Worm (Caenorhabditis elegans): ENCODE data around the gene T24C2.3.
A peak's percentile ranks its signal among the peaks of the same experiment; 100 is the strongest.

T24C2.3 gene

ce11 chrX:14557352-14557935, 14.1 kb downstream of the T24C2.3 start (continued):
- peak; percentile 39 for TF ChIP-seq dmd-6 (GFP tag; IDR thresholded peaks at IDR 0.05)
- no peak for TF ChIP-seq lir-3 (tag; optimal IDR thresholded peaks at IDR 0.05)
- no peak for TF ChIP-seq pha-4 (GFP tag; IDR thresholded peaks at IDR 0.05)
- TF ChIP-seq pha-4 (tag; optimal IDR thresholded peaks at IDR 0.05), result peak; percentile 48
- peak; percentile 76 for TF ChIP-seq hlh-11 (tag; optimal IDR thresholded peaks at IDR 0.05)
- peak in 1 of 2 experiments; percentile 18 for TF ChIP-seq lsy-2 (tag; optimal IDR thresholded peaks at IDR 0.05)
- TF ChIP-seq ceh-82 (tag; optimal IDR thresholded peaks at IDR 0.05), result no peak
- TF ChIP-seq unc-62 (GFP tag; optimal IDR thresholded peaks at IDR 0.05 in 1 of 2), result peak in 1 of 2 experiments; percentile 98
- TF ChIP-seq unc-62 (tag; optimal IDR thresholded peaks at IDR 0.05), result peak; percentile 16

ce11 chrX:14557936-14558554, 14.7 kb downstream of the T24C2.3 start, which contains the start of gene nhr-3:
nhr-3 (plus strand) TSS chrX:14558504.
- TF ChIP-seq nhr-237 (tag; optimal IDR thresholded peaks at IDR 0.05) (no peak), daf-12 (tag; optimal IDR thresholded peaks at IDR 0.05) (no peak), F44E2.7 (GFP tag; IDR thresholded peaks at IDR 0.05) (no peak), mdt-29 (GFP tag; IDR thresholded peaks at IDR 0.05) (no peak), zip-2 (tag; optimal IDR thresholded peaks at IDR 0.05) (no peak), lir-3 (tag; optimal IDR thresholded peaks at IDR 0.05) (no peak), mxl-3 (GFP tag; optimal IDR thresholded peaks at IDR 0.05) (no peak), hmg-1.1 (GFP tag; IDR thresholded peaks at IDR 0.05) (no peak), duxl-1 (tag; optimal IDR thresholded peaks at IDR 0.05; ENCODE audit: poor library complexity) (no peak), nhr-76 (tag; optimal IDR thresholded peaks at IDR 0.05) (no peak), D1046.2 (GFP tag; IDR thresholded peaks at IDR 0.05) (no peak), aha-1 (tag) (peak; percentile 58), tra-1 (GFP tag; IDR thresholded peaks at IDR 0.05) (no peak), dve-1 (tag; optimal IDR thresholded peaks at IDR 0.05; ENCODE audit: insufficient read depth) (peak; percentile 51), F26F4.8 (GFP tag; conservative IDR thresholded peaks at IDR 0.05) (no peak), F10B5.3 (tag; optimal IDR thresholded peaks at IDR 0.05) (no peak), nhr-102 (tag; optimal IDR thresholded peaks at IDR 0.05) (no peak), snpc-4 (tag; optimal IDR thresholded peaks at IDR 0.05) (no peak), nhr-11 (tag; optimal IDR thresholded peaks at IDR 0.05) (no peak), nhr-77 (tag; optimal IDR thresholded peaks at IDR 0.05) (peak; percentile 38), egl-27 (tag; optimal IDR thresholded peaks at IDR 0.05) (no peak), ZK546.5 (tag; optimal IDR thresholded peaks at IDR 0.05) (no peak), lim-7 (GFP tag; IDR thresholded peaks at IDR 0.05) (no peak), lin-39 (tag; optimal IDR thresholded peaks at IDR 0.05) (no peak), nhr-25 (tag; optimal IDR thresholded peaks at IDR 0.05; ENCODE audit: borderline replicate concordance, insufficient read depth) (no peak), saeg-2 (GFP tag; IDR thresholded peaks at IDR 0.05) (no peak), skn-1 (tag; optimal IDR thresholded peaks at IDR 0.05) (no peak), Y75B8A.6 (GFP tag; IDR thresholded peaks at IDR 0.05) (no peak), T26A8.4 (GFP tag; IDR thresholded peaks at IDR 0.05) (no peak), zip-11 (GFP tag; IDR thresholded peaks at IDR 0.05) (no peak), mes-2 (tag; optimal IDR thresholded peaks at IDR 0.05; ENCODE audit: poor library complexity, severe bottlenecking) (peak; percentile 26), dmd-6 (GFP tag; IDR thresholded peaks at IDR 0.05) (peak; percentile 75), pqm-1 (tag; optimal IDR thresholded peaks at IDR 0.05) (peak; percentile 65), lsy-2 (tag; optimal IDR thresholded peaks at IDR 0.05) (no peak), mep-1 (tag; optimal IDR thresholded peaks at IDR 0.05) (no peak), arid-1 (GFP tag; conservative IDR thresholded peaks at IDR 0.05) (no peak), vab-7 (GFP tag; IDR thresholded peaks at IDR 0.05) (no peak), T20F7.1 (GFP tag; optimal IDR thresholded peaks at IDR 0.05) (no peak), madf-9 (GFP tag; conservative IDR thresholded peaks at IDR 0.05) (no peak), lin-29 (GFP tag; IDR thresholded peaks at IDR 0.05) (no peak), ceh-82 (tag; optimal IDR thresholded peaks at IDR 0.05) (no peak), dmd-9 (GFP tag; IDR thresholded peaks at IDR 0.05) (no peak), lin-15B (tag; optimal IDR thresholded peaks at IDR 0.05) (no peak), nhr-42 (GFP tag; IDR thresholded peaks at IDR 0.05) (no peak)

Data from whole organism, L4 larva.